Worm (Caenorhabditis elegans): Measurements from ENCODE around the gene fzy-1.
A peak's percentile ranks its signal among the peaks of the same experiment; 100 is the strongest.

The fzy-1 gene

ce11 chrII:5458683-5459410 lies 41.7 kb upstream of the fzy-1 start (continued):
- TF ChIP-seq ccch-3 (GFP tag; optimal IDR thresholded peaks at IDR 0.05) (no peak), xnd-1 (tag; optimal IDR thresholded peaks at IDR 0.05) (peak; percentile 39), attf-6 (GFP tag; IDR thresholded peaks at IDR 0.05) (no peak), efl-1 (GFP tag; optimal IDR thresholded peaks at IDR 0.05) (no peak), zfh-2 (GFP tag; conservative IDR thresholded peaks at IDR 0.05) (no peak), die-1 (tag; optimal IDR thresholded peaks at IDR 0.05) (no peak), F33H1.4 (GFP tag; IDR thresholded peaks at IDR 0.05) (peak; percentile 57; the same call in 1 of the 2 replicates), dpl-1 (GFP tag; optimal IDR thresholded peaks at IDR 0.05) (no peak), mcd-1 (GFP tag; IDR thresholded peaks at IDR 0.05) (no peak), B0261.1 (tag; optimal IDR thresholded peaks at IDR 0.05) (no peak), ztf-3 (GFP tag; optimal IDR thresholded peaks at IDR 0.05) (no peak)

DNA sequence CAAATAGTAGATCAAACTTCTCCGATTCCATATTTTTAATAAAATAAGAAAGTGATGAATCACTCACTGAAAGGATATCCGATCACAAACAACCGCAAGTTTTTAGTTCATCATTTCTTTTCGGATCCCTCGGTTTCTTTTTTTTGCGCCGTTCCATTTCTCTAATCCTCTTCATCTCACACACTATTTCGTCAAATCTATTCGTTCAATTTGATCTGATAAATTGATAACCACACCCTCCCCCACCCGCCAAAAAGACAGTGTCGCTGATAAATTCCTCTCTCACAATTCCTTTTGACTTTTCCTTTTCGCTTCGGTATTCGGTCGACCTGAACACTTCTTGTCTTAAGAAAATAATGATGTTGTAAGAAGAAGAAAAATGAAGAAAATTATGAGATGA lies 41.0 kb upstream of the fzy-1 start:
- no peak for TF ChIP-seq mxl-1 (tag; optimal IDR thresholded peaks at IDR 0.05)
- TF ChIP-seq hmg-1.2 (GFP tag; IDR thresholded peaks at IDR 0.05) = peak; percentile 87
- no peak for TF ChIP-seq ztf-22 (GFP tag; optimal IDR thresholded peaks at IDR 0.05)
- no peak for TF ChIP-seq ceh-79 (tag; optimal IDR thresholded peaks at IDR 0.05)
- no peak for TF ChIP-seq ztf-26 (tag; optimal IDR thresholded peaks at IDR 0.05)
- TF ChIP-seq K11D2.4 (GFP tag; IDR thresholded peaks at IDR 0.05) = no peak

DNA sequence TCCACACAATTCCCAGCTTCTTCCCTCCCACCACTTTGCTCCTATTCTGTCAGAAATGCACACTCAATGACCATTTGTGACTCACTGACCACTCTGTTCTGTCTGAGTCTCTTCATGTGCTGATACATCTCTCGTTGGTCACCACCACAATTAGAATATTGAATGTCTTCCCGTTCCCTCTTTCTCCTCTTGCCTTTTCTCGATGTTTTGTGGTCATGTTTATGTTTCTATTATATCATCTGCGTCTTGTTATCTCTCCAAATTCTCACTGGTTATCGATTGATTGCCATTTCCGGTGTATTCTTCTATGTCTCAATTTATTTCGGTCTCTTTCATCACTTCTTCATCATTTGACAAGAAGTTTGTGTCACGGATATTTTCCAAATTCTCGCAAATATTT lies 39.7 kb upstream of the fzy-1 start:
- TF ChIP-seq let-607 (tag; optimal IDR thresholded peaks at IDR 0.05) = no peak
- TF ChIP-seq snpc-4 (GFP tag; optimal IDR thresholded peaks at IDR 0.05) = no peak
- no peak for TF ChIP-seq snpc-4 (tag; optimal IDR thresholded peaks at IDR 0.05)
- TF ChIP-seq rcor-1 (GFP tag; IDR thresholded peaks at IDR 0.05) = no peak
- TF ChIP-seq C06A6.2 (GFP tag; conservative IDR thresholded peaks at IDR 0.05) = no peak
- no peak for TF ChIP-seq B0261.1 (tag; optimal IDR thresholded peaks at IDR 0.05)
- no peak for TF ChIP-seq F57C9.4 (tag; optimal IDR thresholded peaks at IDR 0.05)

- TF ChIP-seq cebp-1 (GFP tag; IDR thresholded peaks at IDR 0.05) = no peak
- TF ChIP-seq cebp-1 (tag; optimal IDR thresholded peaks at IDR 0.05) = peak; percentile 70
- no peak for TF ChIP-seq egl-44 (GFP tag; IDR thresholded peaks at IDR 0.05)
- no peak for TF ChIP-seq T07F8.4 (tag; optimal IDR thresholded peaks at IDR 0.05)
These were observed 36.8 kb upstream of the fzy-1 start for ce11 chrII:5463692-5464300.

- TF ChIP-seq sea-2 (GFP tag; IDR thresholded peaks at IDR 0.05) (no peak), lin-35 (GFP tag; optimal IDR thresholded peaks at IDR 0.05) (no peak), zfh-2 (GFP tag; conservative IDR thresholded peaks at IDR 0.05) (no peak), snpc-3.4 (tag; optimal IDR thresholded peaks at IDR 0.05) (no peak), Y53F4B.3 (GFP tag; IDR thresholded peaks at IDR 0.05) (no peak), bed-2 (GFP tag; IDR thresholded peaks at IDR 0.05) (no peak), hlh-26 (GFP tag; conservative IDR thresholded peaks at IDR 0.05) (no peak), hrde-1 (tag; optimal IDR thresholded peaks at IDR 0.05; ENCODE audit: borderline replicate concordance) (no peak), xnd-1 (tag; optimal IDR thresholded peaks at IDR 0.05) (peak; percentile 89), madf-10 (tag; optimal IDR thresholded peaks at IDR 0.05) (no peak), B0035.1 (tag; optimal IDR thresholded peaks at IDR 0.05) (no peak), C17E4.6 (GFP tag; IDR thresholded peaks at IDR 0.05) (no peak), tbp1 (GFP tag; optimal IDR thresholded peaks at IDR 0.05) (no peak), hlh-12 (tag; optimal IDR thresholded peaks at IDR 0.05) (no peak), ztf-22 (GFP tag; optimal IDR thresholded peaks at IDR 0.05) (no peak), B0336.3 (GFP tag; IDR thresholded peaks at IDR 0.05) (no peak), F55B11.4 (tag; optimal IDR thresholded peaks at IDR 0.05; ENCODE audit: borderline replicate concordance, insufficient read depth) (no peak)
These were observed 34.7 kb upstream of the fzy-1 start, which contains the start of gene clr-1 for ce11 chrII:5465729-5466408. clr-1 (plus strand) TSS chrII:5466358.

Data from whole organism, young adult.